Worm (Caenorhabditis elegans): ENCODE data around the gene pha-4.

DNA sequence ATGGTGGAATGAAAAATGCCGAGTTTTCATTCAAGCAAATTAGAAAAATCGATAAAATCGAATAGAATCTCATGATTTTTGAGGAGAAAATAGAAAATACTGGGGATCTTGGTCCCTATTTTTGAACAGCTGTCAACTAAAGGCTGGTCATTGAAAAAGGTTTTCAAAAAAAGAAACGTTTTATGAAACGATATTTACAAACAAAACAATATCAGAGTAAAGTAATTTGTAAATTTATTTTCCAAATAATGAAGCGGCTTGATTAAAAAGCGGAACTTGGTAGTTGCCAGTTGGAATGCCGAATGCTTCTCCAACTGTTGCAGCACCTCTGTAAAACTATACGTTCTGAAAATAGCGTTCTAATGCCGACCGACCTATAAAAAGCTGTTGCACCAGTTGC, 20.8 kb downstream of the pha-4 start, which contains the start of gene F38A6.5:
- TF ChIP-seq scrt-1 (GFP tag; IDR thresholded peaks at IDR 0.05) = no peak
- no peak for TF ChIP-seq flt-1 (GFP tag; IDR thresholded peaks at IDR 0.05)
- TF ChIP-seq ceh-36 (tag; optimal IDR thresholded peaks at IDR 0.05) = no peak
- no peak for TF ChIP-seq ets-7 (tag; optimal IDR thresholded peaks at IDR 0.05)
- no peak for TF ChIP-seq pes-1 (GFP tag; IDR thresholded peaks at IDR 0.05)
- no peak for TF ChIP-seq ama-1 (optimal IDR thresholded peaks at IDR 0.05)
